Worm (Caenorhabditis elegans): ENCODE results near the gene F54D12.9.

DNA sequence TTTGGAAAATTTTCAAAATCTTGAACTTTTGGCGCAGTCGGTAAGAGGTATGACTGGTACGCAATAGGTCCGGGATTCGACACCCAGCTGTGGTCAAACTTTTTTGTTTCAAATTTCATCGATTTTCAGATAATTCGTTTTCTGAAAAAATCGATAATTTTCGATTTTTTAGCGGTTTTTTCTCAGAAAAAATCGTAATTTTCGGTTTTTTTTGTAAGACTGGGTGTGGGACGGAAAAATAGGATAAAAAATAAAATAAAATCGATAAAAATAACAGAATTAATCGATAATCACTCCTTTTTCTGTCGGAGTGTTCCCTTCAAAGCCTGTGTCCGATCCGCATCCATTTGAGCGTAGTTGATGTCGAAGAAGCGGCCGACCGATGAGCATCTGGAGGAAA is 12.8 kb downstream of the F54D12.9 start:
- no peak for TF ChIP-seq sox-2 (GFP tag; IDR thresholded peaks at IDR 0.05)
- no peak for TF ChIP-seq ceh-30 (tag; optimal IDR thresholded peaks at IDR 0.05)
- TF ChIP-seq nhr-11 (tag; optimal IDR thresholded peaks at IDR 0.05) = no peak
- no peak for TF ChIP-seq tbx-7 (tag; optimal IDR thresholded peaks at IDR 0.05)
- no peak for TF ChIP-seq elt-2 (tag; optimal IDR thresholded peaks at IDR 0.05)
- TF ChIP-seq ceh-24 (tag; optimal IDR thresholded peaks at IDR 0.05) = no peak
- TF ChIP-seq unc-42 (tag; optimal IDR thresholded peaks at IDR 0.05) = no peak
- no peak for TF ChIP-seq ceh-45 (GFP tag; IDR thresholded peaks at IDR 0.05)
- no peak for TF ChIP-seq dmd-4 (tag; optimal IDR thresholded peaks at IDR 0.05; ENCODE audit: borderline replicate concordance)
- no peak for TF ChIP-seq ceh-14 (tag; optimal IDR thresholded peaks at IDR 0.05)
- TF ChIP-seq lim-6 (tag; optimal IDR thresholded peaks at IDR 0.05) = no peak
- no peak for TF ChIP-seq tbx-2 (tag; optimal IDR thresholded peaks at IDR 0.05)
- TF ChIP-seq elt-4 (tag; optimal IDR thresholded peaks at IDR 0.05) = no peak
